Fruit fly (Drosophila melanogaster): Measurements from ENCODE around the gene CG14694.

The CG14694 gene

dm6 chr3R:10878628-10879027 lies 19.0 kb upstream of the CG14694 start:
- TF ChIP-seq CG10348 (GFP tag; IDR thresholded peaks at IDR 0.05) (no peak), CG8301 (tag; optimal IDR thresholded peaks at IDR 0.05) (no peak), CG17806 (tag; optimal IDR thresholded peaks at IDR 0.05) (no peak), Pif1B (GFP tag; optimal IDR thresholded peaks at IDR 0.05) (no peak), CG8159 (tag; optimal IDR thresholded peaks at IDR 0.05) (no peak), CG15710 (tag; optimal IDR thresholded peaks at IDR 0.05) (no peak), CG13204 (GFP tag; optimal IDR thresholded peaks at IDR 0.05) (no peak), D1 (tag; optimal IDR thresholded peaks at IDR 0.05) (no peak), rn (GFP tag; IDR thresholded peaks at IDR 0.05) (no peak), gl (tag; optimal IDR thresholded peaks at IDR 0.05) (no peak), fd96Ca (GFP tag; IDR thresholded peaks at IDR 0.05) (no peak)

- TF ChIP-seq CG4496 (GFP tag; IDR thresholded peaks at IDR 0.05): no peak
- TF ChIP-seq CG8301 (tag; optimal IDR thresholded peaks at IDR 0.05): no peak
These were observed 18.2 kb upstream of the CG14694 start for dm6 chr3R:10877808-10878207.

- TF ChIP-seq CG34367 (tag; optimal IDR thresholded peaks at IDR 0.05): no peak
- TF ChIP-seq CG12605 (GFP tag; IDR thresholded peaks at IDR 0.05): peak; percentile 50
- peak; percentile 61 for TF ChIP-seq CG9948 (tag; optimal IDR thresholded peaks at IDR 0.05)
- TF ChIP-seq Pif1A (GFP tag; optimal IDR thresholded peaks at IDR 0.05): peak; percentile 64
- TF ChIP-seq Snoo (tag; optimal IDR thresholded peaks at IDR 0.05): peak; percentile 64
- peak; percentile 61 for TF ChIP-seq CG14655 (GFP tag; optimal IDR thresholded peaks at IDR 0.05)
- peak; percentile 62 for TF ChIP-seq Pif1B (GFP tag; optimal IDR thresholded peaks at IDR 0.05)
- TF ChIP-seq Ets98B (GFP tag; IDR thresholded peaks at IDR 0.05): peak; percentile 90
- TF ChIP-seq fd96Ca (GFP tag; IDR thresholded peaks at IDR 0.05): peak; percentile 91
- peak; percentile 33 for TF ChIP-seq CG8301 (tag; optimal IDR thresholded peaks at IDR 0.05)
- peak; percentile 53 for TF ChIP-seq CG15710 (tag; optimal IDR thresholded peaks at IDR 0.05)
- peak; percentile 17 for TF ChIP-seq gl (tag; optimal IDR thresholded peaks at IDR 0.05)
- peak; percentile 88 for TF ChIP-seq CG4496 (GFP tag; IDR thresholded peaks at IDR 0.05)
- peak; percentile 82 for TF ChIP-seq CG32121 (GFP tag; IDR thresholded peaks at IDR 0.05)
- TF ChIP-seq CG10348 (GFP tag; IDR thresholded peaks at IDR 0.05): peak; percentile 71
- peak; percentile 73 for TF ChIP-seq CG8159 (tag; optimal IDR thresholded peaks at IDR 0.05)
- TF ChIP-seq CG13204 (GFP tag; optimal IDR thresholded peaks at IDR 0.05): peak; percentile 13
- TF ChIP-seq EcR (GFP tag; optimal IDR thresholded peaks at IDR 0.05): no peak
- peak; percentile 36; the same call in 1 of the 2 replicates for TF ChIP-seq rn (GFP tag; IDR thresholded peaks at IDR 0.05)
- peak; percentile 82 for TF ChIP-seq D1 (tag; optimal IDR thresholded peaks at IDR 0.05)
- peak; percentile 50 for TF ChIP-seq CG17806 (tag; optimal IDR thresholded peaks at IDR 0.05)
These were observed 16.2 kb upstream of the CG14694 start, which contains the start of gene Sodh2 for dm6 chr3R:10875515-10876434. Sodh2 (plus strand) TSS chr3R:10876384.

- TF ChIP-seq CG8159 (tag; optimal IDR thresholded peaks at IDR 0.05) (no peak), CG12605 (GFP tag; IDR thresholded peaks at IDR 0.05) (no peak), fd96Ca (GFP tag; IDR thresholded peaks at IDR 0.05) (no peak), CG17806 (tag; optimal IDR thresholded peaks at IDR 0.05) (no peak), CG8301 (tag; optimal IDR thresholded peaks at IDR 0.05) (no peak), Ets98B (GFP tag; IDR thresholded peaks at IDR 0.05) (no peak), Pif1A (GFP tag; optimal IDR thresholded peaks at IDR 0.05) (no peak), CG14655 (GFP tag; optimal IDR thresholded peaks at IDR 0.05) (no peak), D1 (tag; optimal IDR thresholded peaks at IDR 0.05) (no peak)
These were observed 13.2 kb upstream of the CG14694 start, which contains the start of gene CG4596 for dm6 chr3R:10872820-10873219. CG4596 (plus strand) TSS chr3R:10873038.

dm6 chr3R:10872148-10872783 lies 12.7 kb upstream of the CG14694 start, which contains the start of gene Fdh:
Fdh (minus strand) TSS chr3R:10872381.
- TF ChIP-seq CG34367 (tag; optimal IDR thresholded peaks at IDR 0.05) (no peak), Snoo (tag; optimal IDR thresholded peaks at IDR 0.05) (peak; percentile 46), gl (tag; optimal IDR thresholded peaks at IDR 0.05) (no peak), Pif1B (GFP tag; optimal IDR thresholded peaks at IDR 0.05) (peak; percentile 38), CG32121 (GFP tag; IDR thresholded peaks at IDR 0.05) (0 out of 2 replicates have a peak, but pooled peaks have one; percentile 13), CG8301 (tag; optimal IDR thresholded peaks at IDR 0.05) (peak; percentile 46), EcR (GFP tag; optimal IDR thresholded peaks at IDR 0.05) (no peak), CG15710 (tag; optimal IDR thresholded peaks at IDR 0.05) (peak; percentile 64), CG17806 (tag; optimal IDR thresholded peaks at IDR 0.05) (peak; percentile 40), CG8159 (tag; optimal IDR thresholded peaks at IDR 0.05) (peak; percentile 64), CG9948 (tag; optimal IDR thresholded peaks at IDR 0.05) (peak; percentile 31), fd96Ca (GFP tag; IDR thresholded peaks at IDR 0.05) (no peak), Ets98B (GFP tag; IDR thresholded peaks at IDR 0.05) (peak; percentile 31; the same call in 1 of the 2 replicates), CG4496 (GFP tag; IDR thresholded peaks at IDR 0.05) (peak; percentile 55; the same call in 2 of the 3 replicates), CG10348 (GFP tag; IDR thresholded peaks at IDR 0.05) (no peak), CG14655 (GFP tag; optimal IDR thresholded peaks at IDR 0.05) (no peak), D1 (tag; optimal IDR thresholded peaks at IDR 0.05) (no peak), CG12605 (GFP tag; IDR thresholded peaks at IDR 0.05) (no peak)

Data from whole organism, pupa.